Fruit fly (Drosophila melanogaster): ENCODE data around the gene ArgRS.

The ArgRS gene

DNA sequence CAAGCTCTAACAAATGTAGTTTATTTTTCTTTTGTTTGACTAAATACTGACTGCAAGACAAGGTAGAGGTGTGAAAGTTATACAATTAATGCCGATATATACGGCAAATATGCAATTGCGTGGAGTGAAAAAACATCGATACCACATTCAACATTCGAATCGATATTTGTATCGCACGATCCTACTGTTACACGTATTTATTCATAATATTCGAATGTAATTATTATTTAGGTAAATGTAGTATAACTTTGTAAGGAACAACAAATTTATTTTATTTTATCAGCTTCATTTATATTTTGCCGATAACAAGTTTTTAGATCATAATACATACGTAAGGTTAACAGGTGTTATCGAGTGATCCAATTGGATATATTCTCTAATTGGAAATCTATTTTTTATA lies 8.6 kb downstream of the ArgRS start, which contains the start of gene Chc:
Gene Chc, minus strand, starts transcription at position 98 of the 400 bp plus-strand sequence.
- no peak for TF ChIP-seq h (optimal IDR thresholded peaks at IDR 0.05)
- no peak for TF ChIP-seq ttk (optimal IDR thresholded peaks at IDR 0.05)
- no peak for TF ChIP-seq Sin3A (optimal IDR thresholded peaks at IDR 0.05)
- no peak for TF ChIP-seq Myc (optimal IDR thresholded peaks at IDR 0.05)
- TF ChIP-seq psq (optimal IDR thresholded peaks at IDR 0.05), result no peak
- no peak for TF ChIP-seq insv (optimal IDR thresholded peaks at IDR 0.05)

dm6 chrX:15834594-15835236 lies 9.2 kb downstream of the ArgRS start:
- TF ChIP-seq Sin3A (optimal IDR thresholded peaks at IDR 0.05) (no peak), ttk (optimal IDR thresholded peaks at IDR 0.05) (no peak), insv (optimal IDR thresholded peaks at IDR 0.05) (no peak), h (optimal IDR thresholded peaks at IDR 0.05) (no peak), psq (optimal IDR thresholded peaks at IDR 0.05) (no peak), Myc (optimal IDR thresholded peaks at IDR 0.05) (no peak)

- TF ChIP-seq psq (optimal IDR thresholded peaks at IDR 0.05) (no peak), ttk (optimal IDR thresholded peaks at IDR 0.05) (no peak), h (optimal IDR thresholded peaks at IDR 0.05) (no peak), insv (optimal IDR thresholded peaks at IDR 0.05) (no peak), Sin3A (optimal IDR thresholded peaks at IDR 0.05) (no peak), Myc (optimal IDR thresholded peaks at IDR 0.05) (no peak)
These were observed 10.0 kb downstream of the ArgRS start for dm6 chrX:15833957-15834356.

- TF ChIP-seq insv (optimal IDR thresholded peaks at IDR 0.05) (no peak), h (optimal IDR thresholded peaks at IDR 0.05) (no peak), Myc (optimal IDR thresholded peaks at IDR 0.05) (no peak), psq (optimal IDR thresholded peaks at IDR 0.05) (no peak), Sin3A (optimal IDR thresholded peaks at IDR 0.05) (no peak), ttk (optimal IDR thresholded peaks at IDR 0.05) (no peak)
These were observed 21.6 kb downstream of the ArgRS start for dm6 chrX:15822363-15822762.

dm6 chrX:15818608-15819184 lies 25.2 kb downstream of the ArgRS start:
- no peak for TF ChIP-seq Sin3A (optimal IDR thresholded peaks at IDR 0.05)
- no peak for TF ChIP-seq psq (optimal IDR thresholded peaks at IDR 0.05)
- no peak for TF ChIP-seq Myc (optimal IDR thresholded peaks at IDR 0.05)
- TF ChIP-seq ttk (optimal IDR thresholded peaks at IDR 0.05), result no peak
- no peak for TF ChIP-seq insv (optimal IDR thresholded peaks at IDR 0.05)
- TF ChIP-seq h (optimal IDR thresholded peaks at IDR 0.05), result no peak

- TF ChIP-seq Sin3A (optimal IDR thresholded peaks at IDR 0.05) (no peak), psq (optimal IDR thresholded peaks at IDR 0.05) (no peak), insv (optimal IDR thresholded peaks at IDR 0.05) (no peak), Myc (optimal IDR thresholded peaks at IDR 0.05) (no peak), h (optimal IDR thresholded peaks at IDR 0.05) (no peak), ttk (optimal IDR thresholded peaks at IDR 0.05) (no peak)
These were observed 26.1 kb downstream of the ArgRS start for dm6 chrX:15817823-15818222.

- no peak for TF ChIP-seq Sin3A (optimal IDR thresholded peaks at IDR 0.05)
- no peak for TF ChIP-seq Myc (optimal IDR thresholded peaks at IDR 0.05)
- no peak for TF ChIP-seq psq (optimal IDR thresholded peaks at IDR 0.05)
- TF ChIP-seq h (optimal IDR thresholded peaks at IDR 0.05), result no peak
- TF ChIP-seq ttk (optimal IDR thresholded peaks at IDR 0.05), result no peak
- no peak for TF ChIP-seq insv (optimal IDR thresholded peaks at IDR 0.05)
These were observed 27.0 kb downstream of the ArgRS start for dm6 chrX:15816905-15817304.

DNA sequence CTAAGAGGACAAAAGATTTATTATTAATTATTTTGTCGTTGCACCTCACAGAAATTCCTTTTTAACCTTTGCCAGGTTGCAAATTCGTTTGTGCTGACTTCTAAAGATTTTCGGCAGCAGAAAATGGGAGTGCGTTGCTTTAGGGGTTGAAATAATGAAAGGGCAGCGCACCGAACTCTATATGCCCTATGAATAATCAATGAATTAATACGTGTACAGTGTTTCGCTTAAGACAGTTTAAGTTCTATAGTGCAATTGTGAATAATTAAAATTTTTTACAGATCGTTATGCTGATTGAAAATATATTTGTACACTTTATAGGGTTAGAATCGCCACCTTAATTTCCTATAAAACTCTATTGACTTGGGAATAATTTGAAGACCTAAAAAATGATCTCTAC lies 27.8 kb downstream of the ArgRS start:
- no peak for TF ChIP-seq insv (optimal IDR thresholded peaks at IDR 0.05)

dm6 chrX:15814485-15814884 lies 29.5 kb downstream of the ArgRS start:
- no peak for TF ChIP-seq Myc (optimal IDR thresholded peaks at IDR 0.05)
- no peak for TF ChIP-seq Sin3A (optimal IDR thresholded peaks at IDR 0.05)
- no peak for TF ChIP-seq psq (optimal IDR thresholded peaks at IDR 0.05)
- TF ChIP-seq ttk (optimal IDR thresholded peaks at IDR 0.05), result no peak
- no peak for TF ChIP-seq insv (optimal IDR thresholded peaks at IDR 0.05)
- TF ChIP-seq h (optimal IDR thresholded peaks at IDR 0.05), result no peak

DNA sequence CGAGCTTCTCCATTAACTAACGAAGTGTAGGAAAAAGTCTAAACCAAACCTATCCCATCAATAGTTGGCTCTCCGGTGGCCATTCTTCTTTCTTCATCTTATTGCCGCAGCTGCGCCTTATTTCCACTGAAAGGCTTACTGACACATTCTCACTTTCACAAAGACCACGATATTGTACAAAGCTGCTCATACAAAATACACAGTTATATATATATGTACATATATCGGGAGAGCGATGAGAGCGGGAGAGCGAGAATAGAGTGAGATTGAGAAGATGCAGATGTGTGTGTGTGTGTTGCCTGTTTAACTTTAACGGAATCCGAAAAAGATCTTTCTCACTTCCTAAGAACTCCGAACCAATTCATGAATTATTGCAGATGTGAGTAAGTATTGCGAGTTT lies 30.7 kb downstream of the ArgRS start:
- TF ChIP-seq psq (optimal IDR thresholded peaks at IDR 0.05) (no peak), ttk (optimal IDR thresholded peaks at IDR 0.05) (no peak), Myc (optimal IDR thresholded peaks at IDR 0.05) (no peak), insv (optimal IDR thresholded peaks at IDR 0.05) (no peak), h (optimal IDR thresholded peaks at IDR 0.05) (no peak), Sin3A (optimal IDR thresholded peaks at IDR 0.05) (no peak)

- no peak for TF ChIP-seq ttk (optimal IDR thresholded peaks at IDR 0.05)
- TF ChIP-seq h (optimal IDR thresholded peaks at IDR 0.05), result no peak
- TF ChIP-seq Myc (optimal IDR thresholded peaks at IDR 0.05), result no peak
- no peak for TF ChIP-seq psq (optimal IDR thresholded peaks at IDR 0.05)
- no peak for TF ChIP-seq insv (optimal IDR thresholded peaks at IDR 0.05)
- TF ChIP-seq Sin3A (optimal IDR thresholded peaks at IDR 0.05), result no peak
These were observed 31.3 kb downstream of the ArgRS start for dm6 chrX:15812615-15812995.

- TF ChIP-seq psq (optimal IDR thresholded peaks at IDR 0.05) (no peak), insv (optimal IDR thresholded peaks at IDR 0.05) (no peak), h (optimal IDR thresholded peaks at IDR 0.05) (no peak), Sin3A (optimal IDR thresholded peaks at IDR 0.05) (no peak), ttk (optimal IDR thresholded peaks at IDR 0.05) (no peak), Myc (optimal IDR thresholded peaks at IDR 0.05) (no peak)
These were observed 32.0 kb downstream of the ArgRS start for dm6 chrX:15811666-15812614.

Data from Kc167 (cell line).